Worm (Caenorhabditis elegans): Measurements from ENCODE around the gene H24K24.2.

DNA sequence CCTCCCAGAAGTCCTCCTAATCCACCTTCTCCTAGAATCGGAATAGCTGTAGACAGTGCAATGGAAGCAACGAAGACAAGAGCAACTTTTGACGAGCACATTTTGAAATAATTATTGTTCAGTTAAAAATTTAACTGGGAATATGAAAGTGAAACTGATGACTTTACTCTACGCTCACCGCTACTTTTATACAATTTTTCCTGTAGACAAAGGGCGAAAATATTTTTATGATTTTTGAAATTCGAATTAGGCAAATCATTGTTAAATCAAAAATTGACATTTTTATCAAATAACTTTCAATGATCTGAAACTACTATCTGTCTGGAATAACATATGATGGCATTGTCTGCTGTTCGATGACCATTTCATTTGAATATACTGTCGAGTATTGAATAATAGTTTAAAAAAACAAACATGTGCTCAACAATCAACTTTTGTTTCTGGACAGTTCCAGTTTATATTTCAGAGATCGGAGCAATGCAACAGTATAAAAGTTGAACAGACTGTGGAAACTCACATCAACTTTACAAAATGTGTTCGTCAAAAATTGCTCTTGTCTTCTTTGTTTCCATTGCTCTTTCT is 24.1 kb upstream of the H24K24.2 start, which contains the start of the genes srlf-23 and srlf-20:
- TF ChIP-seq dpff-1 (tag; optimal IDR thresholded peaks at IDR 0.05) (no peak), snpc-4 (GFP tag; optimal IDR thresholded peaks at IDR 0.05) (no peak), snpc-4 (tag; optimal IDR thresholded peaks at IDR 0.05) (no peak), rec-8 (tag; optimal IDR thresholded peaks at IDR 0.05) (no peak), unc-62 (GFP tag; optimal IDR thresholded peaks at IDR 0.05) (no peak), nhr-27 (tag; optimal IDR thresholded peaks at IDR 0.05) (no peak)

Measured in whole organism, young adult.